Fruit fly (Drosophila melanogaster): ENCODE results near the gene CG18809.

Gene CG18809

DNA sequence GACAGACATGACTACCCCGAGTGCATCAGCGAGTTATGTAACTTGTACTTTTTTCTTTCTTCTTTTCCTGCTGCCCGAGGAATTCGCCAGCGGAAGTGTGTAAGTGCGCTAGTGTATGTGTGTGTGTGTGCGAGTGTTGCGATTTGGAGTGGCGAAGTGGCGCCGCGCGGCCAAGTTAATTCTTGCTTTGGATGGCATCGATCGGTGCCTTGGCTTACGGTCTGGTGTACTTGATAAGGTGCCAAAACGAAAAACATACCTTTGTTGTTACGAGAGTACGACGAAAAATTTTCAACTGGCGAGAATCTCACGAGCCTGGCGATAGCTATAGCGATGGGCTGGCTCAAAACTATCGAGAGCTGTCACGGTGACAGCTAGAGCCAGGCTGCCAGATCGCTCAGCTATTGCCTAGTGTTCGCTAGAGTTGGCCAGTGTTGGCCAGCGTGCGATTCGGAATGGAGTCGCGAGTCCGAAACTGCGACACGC, at the start of gene CG18809, which contains the start of the genes COX6B, CG33932 and Rpp20 (continued):
- TF ChIP-seq fru (optimal IDR thresholded peaks at IDR 0.05), result no peak
- no peak for TF ChIP-seq CG18476 (GFP tag; optimal IDR thresholded peaks at IDR 0.05)
- TF ChIP-seq CG8290 (GFP tag; optimal IDR thresholded peaks at IDR 0.05), result peak; percentile 66
- TF ChIP-seq CG8290 (tag; optimal IDR thresholded peaks at IDR 0.05), result peak in 1 of 2 experiments; percentile 95
- peak; percentile 17 for TF ChIP-seq CG18011 (GFP tag; optimal IDR thresholded peaks at IDR 0.05)
- peak; percentile 56 for TF ChIP-seq luna (GFP tag; optimal IDR thresholded peaks at IDR 0.05)
- peak; percentile 11 for TF ChIP-seq CG7987 (GFP tag; optimal IDR thresholded peaks at IDR 0.05)
- TF ChIP-seq CG7839 (tag; optimal IDR thresholded peaks at IDR 0.05), result no peak
- peak; percentile 21 for TF ChIP-seq kah (GFP tag; optimal IDR thresholded peaks at IDR 0.05)
- peak; percentile 59 for TF ChIP-seq CG34376 (GFP tag; optimal IDR thresholded peaks at IDR 0.05)
- TF ChIP-seq CG30020 (tag; optimal IDR thresholded peaks at IDR 0.05), result peak; percentile 5
- TF ChIP-seq lab (GFP tag; optimal IDR thresholded peaks at IDR 0.05), result peak; percentile 80
- peak; percentile 14 for TF ChIP-seq HLHmδ (GFP tag; optimal IDR thresholded peaks at IDR 0.05)
- peak; percentile 25; the same call in 1 of the 3 replicates for TF ChIP-seq croc (GFP tag; conservative IDR thresholded peaks at IDR 0.05)
- no peak for TF ChIP-seq CG17359 (tag; optimal IDR thresholded peaks at IDR 0.05)
- TF ChIP-seq CG9876 (GFP tag; optimal IDR thresholded peaks at IDR 0.05), result peak; percentile 75
- no peak for TF ChIP-seq salm (tag; optimal IDR thresholded peaks at IDR 0.05)
- TF ChIP-seq CG10267 (tag; optimal IDR thresholded peaks at IDR 0.05), result peak; percentile 95
- no peak for TF ChIP-seq CG7357 (GFP tag; IDR thresholded peaks at IDR 0.05)
- peak in 1 of 2 experiments; percentile 23 for TF ChIP-seq bsh (GFP tag; optimal IDR thresholded peaks at IDR 0.05)
- peak; percentile 65 for TF ChIP-seq CG6272 (GFP tag; IDR thresholded peaks at IDR 0.05)
- TF ChIP-seq CG2678 (tag; optimal IDR thresholded peaks at IDR 0.05), result no peak
- peak; percentile 73 for TF ChIP-seq CG32532 (GFP tag; IDR thresholded peaks at IDR 0.05)
- peak; percentile 92 for TF ChIP-seq hb (GFP tag; IDR thresholded peaks at IDR 0.05; ENCODE audit: partially characterized antibody)
- TF ChIP-seq jumu (GFP tag; optimal IDR thresholded peaks at IDR 0.05), result peak; percentile 78
- TF ChIP-seq Hmx (GFP tag; optimal IDR thresholded peaks at IDR 0.05), result no peak
- peak; percentile 14 for TF ChIP-seq CTCF (GFP tag; optimal IDR thresholded peaks at IDR 0.05)
- TF ChIP-seq emc (GFP tag; optimal IDR thresholded peaks at IDR 0.05), result peak; percentile 61
- peak; percentile 65 for TF ChIP-seq nerfin-1 (tag; optimal IDR thresholded peaks at IDR 0.05)
- peak; percentile 63 for TF ChIP-seq CG1647 (GFP tag; optimal IDR thresholded peaks at IDR 0.05)
- TF ChIP-seq sens (GFP tag), result peak; percentile 91
- TF ChIP-seq CG18764 (GFP tag; optimal IDR thresholded peaks at IDR 0.05), result no peak
- peak; percentile 54 for TF ChIP-seq HHEX (GFP tag; optimal IDR thresholded peaks at IDR 0.05)
- peak; percentile 99 for TF ChIP-seq BEAF-32 (GFP tag; optimal IDR thresholded peaks at IDR 0.05)
- peak; percentile 49 for TF ChIP-seq bigmax (GFP tag; optimal IDR thresholded peaks at IDR 0.05)
- no peak for TF ChIP-seq h (optimal IDR thresholded peaks at IDR 0.05)
- no peak for TF ChIP-seq jigr1 (GFP tag; IDR thresholded peaks at IDR 0.05)
- TF ChIP-seq CG6683 (GFP tag; optimal IDR thresholded peaks at IDR 0.05), result peak; percentile 28
- peak; percentile 45 for TF ChIP-seq PHDP (tag; optimal IDR thresholded peaks at IDR 0.05)
- peak; percentile 97 for TF ChIP-seq CG16813 (GFP tag; IDR thresholded peaks at IDR 0.05; ENCODE audit: partially characterized antibody)
- TF ChIP-seq CG11093 (GFP tag; IDR thresholded peaks at IDR 0.05), result no peak
- peak; percentile 74 for TF ChIP-seq bcd (GFP tag; optimal IDR thresholded peaks at IDR 0.05)
- peak; percentile 26 for TF ChIP-seq kni (GFP tag; optimal IDR thresholded peaks at IDR 0.05)
- no peak for TF ChIP-seq lola (GFP tag; optimal IDR thresholded peaks at IDR 0.05)
- peak; percentile 71 for TF ChIP-seq Meics (GFP tag; optimal IDR thresholded peaks at IDR 0.05)
- peak; percentile 88 for TF ChIP-seq tna (GFP tag; IDR thresholded peaks at IDR 0.05; ENCODE audit: partially characterized antibody)
- TF ChIP-seq oc (tag; optimal IDR thresholded peaks at IDR 0.05), result no peak
- TF ChIP-seq Bteb2 (GFP tag; optimal IDR thresholded peaks at IDR 0.05), result peak; percentile 58
- peak; percentile 99 for TF ChIP-seq Bgb (GFP tag; IDR thresholded peaks at IDR 0.05; ENCODE audit: partially characterized antibody)
- no peak for TF ChIP-seq Kr (GFP tag; optimal IDR thresholded peaks at IDR 0.05)

Data from whole organism, embryonic.